Worm (Caenorhabditis elegans) whole organism, L2 larva: ENCODE results near the gene pitr-4.

ENCODE experiments used
- R02D3.7 ChIP-seq: fragments of 150-350 bp; optimal IDR thresholded peaks from 2 replicates; lab custom pipeline; 2014; ENCODE audit warnings: missing biosample characterization, missing genetic modification characterization
- alr-1 ChIP-seq: fragments of 150-350 bp; optimal IDR thresholded peaks from 2 replicates; lab custom pipeline; 2014; ENCODE audit warnings: missing biosample characterization, missing genetic modification characterization
- elt-1 ChIP-seq: fragments of 150-350 bp; optimal IDR thresholded peaks from 2 replicates; lab custom pipeline; 2014; ENCODE audit warnings: missing biosample characterization, missing genetic modification characterization
- fos-1 ChIP-seq: fragments of 150-350 bp; optimal IDR thresholded peaks from 2 replicates; lab custom pipeline; 2014; ENCODE audit warnings: missing biosample characterization, missing genetic modification characterization
- lin-39 ChIP-seq: fragments of 150-350 bp; optimal IDR thresholded peaks from 2 replicates; lab custom pipeline; 2014; ENCODE audit warnings: missing biosample characterization, missing genetic modification reagents, missing genetic modification characterization
- mdl-1 ChIP-seq, 2 experiments: fragments of 150-350 bp in 1 of 2; sonication (generic microtip) in 1 of 2; optimal IDR thresholded peaks; 2 replicates each; lab custom pipeline; 2017; ENCODE audit warnings: missing biosample characterization in 2 of 2, missing genetic modification characterization in 2 of 2
- nhr-237 ChIP-seq: fragments of 150-350 bp; optimal IDR thresholded peaks from 2 replicates; lab custom pipeline; 2014; ENCODE audit warnings: missing biosample characterization, missing genetic modification characterization
- nhr-77 ChIP-seq: fragments of 150-350 bp; optimal IDR thresholded peaks from 2 replicates; lab custom pipeline; 2014; ENCODE audit warnings: missing biosample characterization, missing genetic modification characterization
- snpc-4 ChIP-seq: fragments of 150-350 bp; optimal IDR thresholded peaks from 2 replicates; lab custom pipeline; 2014; ENCODE audit warnings: missing biosample characterization, missing genetic modification characterization
- unc-62 ChIP-seq: fragments of 150-350 bp; optimal IDR thresholded peaks from 2 replicates; lab custom pipeline; 2014; ENCODE audit warnings: missing biosample characterization, missing genetic modification reagents, missing genetic modification characterization
- ztf-4 ChIP-seq: fragments of 150-350 bp; optimal IDR thresholded peaks from 2 replicates; lab custom pipeline; 2014; ENCODE audit warnings: missing biosample characterization, missing genetic modification characterization

- TF ChIP-seq R02D3.7 (tag; lab: Kevin White, UChicago) (no peak), elt-1 (tag; lab: Kevin White, UChicago) (no peak), ztf-4 (tag; lab: Kevin White, UChicago) (no peak), nhr-77 (tag; lab: Kevin White, UChicago) (no peak), nhr-237 (tag; lab: Kevin White, UChicago) (no peak), mdl-1 (tag; optimal IDR thresholded peaks at IDR 0.05; lab: Kevin White, UChicago) (no peak), snpc-4 (tag; lab: Kevin White, UChicago) (no peak), fos-1 (tag; lab: Kevin White, UChicago) (no peak), unc-62 (no peak), alr-1 (tag; lab: Kevin White, UChicago) (no peak), lin-39 (tag; lab: Kevin White, UChicago) (no peak)
Observed at ce11 chrV:9673199-9673843, 11.9 kb upstream of the pitr-4 start, which contains the start of gene sulp-8.
